Worm (Caenorhabditis elegans) whole organism, mixed stage, embryonic: ENCODE measurements around the gene vha-8.

Source experiments
- M03D4.4 ChIP-seq: sonication (generic microtip); optimal IDR thresholded peaks from 2 replicates; lab custom pipeline; 2017; ENCODE audit warnings: mild to moderate bottlenecking, missing genetic modification characterization, missing compliant biosample characterization
- bed-3 ChIP-seq: fragments of 200-800 bp; sonication (Bioruptor generic); optimal IDR thresholded peaks from 3 replicates; lab custom pipeline; 2018; ENCODE audit warnings: mild to moderate bottlenecking, missing genetic modification characterization, moderate library complexity, missing compliant biosample characterization
- blmp-1 ChIP-seq: fragments of 150-350 bp; optimal IDR thresholded peaks from 2 replicates; lab custom pipeline; 2014; ENCODE audit warnings: missing biosample characterization, missing genetic modification characterization
- ceh-39 ChIP-seq: fragments of 150-350 bp; optimal IDR thresholded peaks from 2 replicates; lab custom pipeline; 2014; ENCODE audit warnings: missing biosample characterization, missing genetic modification characterization
- ceh-43 ChIP-seq: fragments of 200-800 bp; sonication (Bioruptor generic); optimal IDR thresholded peaks from 2 replicates; lab custom pipeline; 2018; ENCODE audit warnings: mild to moderate bottlenecking, missing genetic modification characterization, moderate library complexity, missing compliant biosample characterization
- ceh-83 ChIP-seq: fragments of 200-800 bp; sonication (Bioruptor generic); optimal IDR thresholded peaks from 2 replicates; lab custom pipeline; 2018; ENCODE audit warnings: mild to moderate bottlenecking, missing genetic modification characterization, missing compliant biosample characterization
- cnd-1 ChIP-seq: fragments of 200-800 bp; sonication (Bioruptor generic); optimal IDR thresholded peaks from 2 replicates; lab custom pipeline; 2018; ENCODE audit warnings: mild to moderate bottlenecking, missing genetic modification characterization, missing compliant biosample characterization
- drap-1 ChIP-seq: fragments of 200-800 bp; sonication (Bioruptor generic); optimal IDR thresholded peaks from 3 replicates; lab custom pipeline; 2018; ENCODE audit warnings: mild to moderate bottlenecking, missing genetic modification characterization, missing compliant biosample characterization
- elt-1 ChIP-seq: sonication (generic microtip); optimal IDR thresholded peaks from 2 replicates; lab custom pipeline; 2017; ENCODE audit warnings: missing genetic modification characterization, mild to moderate bottlenecking, missing compliant biosample characterization, antibody characterized with exemption, moderate library complexity, borderline replicate concordance; ENCODE audit not compliant: insufficient read depth
- elt-3 ChIP-seq: fragments of 150-350 bp; optimal IDR thresholded peaks from 2 replicates; lab custom pipeline; 2014; ENCODE audit warnings: missing biosample characterization, missing genetic modification characterization
- flh-1 ChIP-seq: fragments of 200-800 bp; sonication (Bioruptor generic); optimal IDR thresholded peaks from 2 replicates; lab custom pipeline; 2018; ENCODE audit warnings: mild to moderate bottlenecking, missing genetic modification characterization, moderate library complexity, missing compliant biosample characterization
- ham-2 ChIP-seq: fragments of 200-800 bp; sonication (Bioruptor generic); optimal IDR thresholded peaks from 2 replicates; lab custom pipeline; 2018; ENCODE audit warnings: mild to moderate bottlenecking, missing genetic modification characterization, missing compliant biosample characterization
- hlh-1 ChIP-seq: fragments of 150-350 bp; optimal IDR thresholded peaks from 2 replicates; lab custom pipeline; 2014; ENCODE audit warnings: missing biosample characterization, missing genetic modification reagents, missing genetic modification characterization
- lin-13 ChIP-seq: fragments of 150-350 bp; optimal IDR thresholded peaks from 2 replicates; lab custom pipeline; 2014; ENCODE audit warnings: missing biosample characterization, missing genetic modification characterization
- lin-32 ChIP-seq: fragments of 200-800 bp; sonication (Bioruptor generic); optimal IDR thresholded peaks from 2 replicates; lab custom pipeline; 2018; ENCODE audit warnings: mild to moderate bottlenecking, missing genetic modification characterization, missing compliant biosample characterization
- lsy-2 ChIP-seq: fragments of 150-350 bp; optimal IDR thresholded peaks from 2 replicates; lab custom pipeline; 2014; ENCODE audit warnings: missing biosample characterization, missing genetic modification characterization
- mab-5 ChIP-seq: fragments of 150-350 bp; optimal IDR thresholded peaks from 2 replicates; lab custom pipeline; 2014; ENCODE audit warnings: missing biosample characterization, missing genetic modification characterization
- mep-1 ChIP-seq: fragments of 150-350 bp; optimal IDR thresholded peaks from 2 replicates; lab custom pipeline; 2017; ENCODE audit warnings: missing biosample characterization, missing genetic modification reagents, missing genetic modification characterization, inconsistent platforms
- mls-2 ChIP-seq: sonication (generic microtip); optimal IDR thresholded peaks from 2 replicates; lab custom pipeline; 2016; ENCODE audit warnings: mild to moderate bottlenecking, missing genetic modification characterization, moderate library complexity, missing compliant biosample characterization
- nhr-12 ChIP-seq: fragments of 150-350 bp; optimal IDR thresholded peaks from 2 replicates; lab custom pipeline; 2014; ENCODE audit warnings: missing biosample characterization, missing genetic modification characterization
- nhr-2 ChIP-seq: fragments of 150-350 bp; optimal IDR thresholded peaks from 2 replicates; lab custom pipeline; 2014; ENCODE audit warnings: missing biosample characterization, missing genetic modification characterization
- nhr-237 ChIP-seq: fragments of 150-350 bp; optimal IDR thresholded peaks from 2 replicates; lab custom pipeline; 2014; ENCODE audit warnings: missing biosample characterization, missing genetic modification characterization
- nhr-28 ChIP-seq: fragments of 150-350 bp; optimal IDR thresholded peaks from 2 replicates; lab custom pipeline; 2014; ENCODE audit warnings: missing biosample characterization, missing genetic modification characterization
- nhr-76 ChIP-seq: sonication (generic microtip); optimal IDR thresholded peaks from 2 replicates; lab custom pipeline; 2017; ENCODE audit warnings: missing biosample characterization, missing genetic modification characterization
- pha-4 ChIP-seq: fragments of 150-350 bp; optimal IDR thresholded peaks from 2 replicates; lab custom pipeline; 2018; ENCODE audit warnings: missing biosample characterization, missing genetic modification reagents, missing genetic modification characterization
- sem-2 ChIP-seq: fragments of 200-800 bp; sonication (Bioruptor generic); optimal IDR thresholded peaks from 2 replicates; lab custom pipeline; 2018; ENCODE audit warnings: mild to moderate bottlenecking, missing genetic modification characterization, missing compliant biosample characterization
- snpc-4 ChIP-seq: fragments of 150-350 bp; optimal IDR thresholded peaks from 2 replicates; lab custom pipeline; 2014; ENCODE audit warnings: missing biosample characterization, missing genetic modification characterization
- sptf-1 ChIP-seq: sonication (generic microtip); optimal IDR thresholded peaks from 2 replicates; lab custom pipeline; 2017; ENCODE audit warnings: mild to moderate bottlenecking, missing genetic modification characterization, moderate library complexity, missing compliant biosample characterization
- tbx-8 ChIP-seq: fragments of 200-800 bp; sonication (Bioruptor generic); optimal IDR thresholded peaks from 2 replicates; lab custom pipeline; 2018; ENCODE audit warnings: mild to moderate bottlenecking, missing genetic modification characterization, moderate library complexity, missing compliant biosample characterization
- unc-120 ChIP-seq: sonication (generic microtip); optimal IDR thresholded peaks from 2 replicates; lab custom pipeline; 2017; ENCODE audit warnings: missing genetic modification characterization, missing compliant biosample characterization; ENCODE audit not compliant: poor library complexity, severe bottlenecking
- unc-39 ChIP-seq: fragments of 150-350 bp; optimal IDR thresholded peaks from 2 replicates; lab custom pipeline; 2014; ENCODE audit warnings: missing biosample characterization, missing genetic modification characterization
- unc-62 ChIP-seq: fragments of 150-350 bp; optimal IDR thresholded peaks from 2 replicates; lab custom pipeline; 2014; ENCODE audit warnings: missing biosample characterization, missing genetic modification reagents, missing genetic modification characterization
- zip-8 ChIP-seq: fragments of 150-350 bp; optimal IDR thresholded peaks from 2 replicates; lab custom pipeline; 2014; ENCODE audit warnings: missing biosample characterization, missing genetic modification characterization
- ztf-11 ChIP-seq: fragments of 150-350 bp; optimal IDR thresholded peaks from 2 replicates; lab custom pipeline; 2014; ENCODE audit warnings: missing biosample characterization, missing genetic modification characterization

The vha-8 gene

ce11 chrIV:6747083-6747482, 43.8 kb upstream of the vha-8 start:
- TF ChIP-seq elt-3 (tag; lab: Kevin White, UChicago) (no peak), lsy-2 (no peak)

- no peak for TF ChIP-seq lsy-2
- peak; percentile 14 for TF ChIP-seq unc-120 (tag; lab: Kevin White, UChicago)
- TF ChIP-seq mep-1 = peak; percentile 5
- no peak for TF ChIP-seq lin-13 (tag; lab: Kevin White, UChicago)
Observed at ce11 chrIV:6747652-6748051, 43.2 kb upstream of the vha-8 start.

DNA sequence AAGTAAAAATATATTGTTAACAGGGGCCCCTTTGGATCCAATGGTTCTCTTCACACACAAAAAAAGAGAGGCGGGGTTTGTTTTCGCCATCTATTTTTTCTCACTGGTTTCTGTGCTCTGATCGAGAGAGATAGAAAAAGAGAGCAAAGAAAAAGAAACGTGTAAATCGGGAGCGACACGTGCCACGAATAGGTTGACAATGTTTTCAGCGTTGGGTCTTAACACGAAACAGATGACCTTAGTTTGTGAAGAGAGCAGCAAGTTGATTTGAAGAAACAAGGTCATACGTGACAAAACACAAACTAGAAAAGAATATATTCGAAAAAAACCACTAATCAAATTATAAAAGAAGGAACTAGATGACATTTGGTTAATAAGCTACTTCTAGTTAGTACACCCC, 42.4 kb upstream of the vha-8 start, which contains the start of gene lin-45:
lin-45 (minus strand) TSS at position 82 of the 400 bp plus-strand sequence.
- no peak for TF ChIP-seq drap-1 (GFP tag; lab: Kevin White, UChicago)
- TF ChIP-seq lsy-2 = no peak
- TF ChIP-seq zip-8 (tag; lab: Kevin White, UChicago) = no peak
- no peak for TF ChIP-seq unc-62 (GFP tag; lab: Kevin White, UChicago)
- no peak for TF ChIP-seq lin-13 (tag; lab: Kevin White, UChicago)
- no peak for TF ChIP-seq ham-2 (GFP tag; lab: Kevin White, UChicago)
- TF ChIP-seq blmp-1 (tag; lab: Kevin White, UChicago) = no peak
- no peak for TF ChIP-seq tbx-8 (GFP tag; lab: Kevin White, UChicago)
- no peak for TF ChIP-seq sptf-1 (tag; lab: Kevin White, UChicago)

ce11 chrIV:6750117-6750516, 40.8 kb upstream of the vha-8 start:
- TF ChIP-seq unc-62 (GFP tag; lab: Kevin White, UChicago) = peak; percentile 26
- TF ChIP-seq elt-3 (tag; lab: Kevin White, UChicago) = no peak

ce11 chrIV:6751213-6751612, 39.7 kb upstream of the vha-8 start:
- no peak for TF ChIP-seq ceh-39 (tag; lab: Kevin White, UChicago)
- no peak for TF ChIP-seq M03D4.4 (tag; lab: Kevin White, UChicago)
- TF ChIP-seq ham-2 (GFP tag; lab: Kevin White, UChicago) = no peak
- TF ChIP-seq nhr-237 (tag; lab: Kevin White, UChicago) = no peak
- TF ChIP-seq ceh-43 (GFP tag; lab: Kevin White, UChicago) = no peak
- TF ChIP-seq blmp-1 (tag; lab: Kevin White, UChicago) = no peak
- TF ChIP-seq sem-2 (GFP tag; lab: Kevin White, UChicago) = no peak
- TF ChIP-seq nhr-12 (tag; lab: Kevin White, UChicago) = no peak
- no peak for TF ChIP-seq pha-4 (tag; lab: Kevin White, UChicago)
- no peak for TF ChIP-seq cnd-1
- no peak for TF ChIP-seq nhr-76 (tag; lab: Kevin White, UChicago)
- no peak for TF ChIP-seq sptf-1 (tag; lab: Kevin White, UChicago)
- TF ChIP-seq elt-3 (tag; lab: Kevin White, UChicago) = no peak
- TF ChIP-seq elt-1 (tag; lab: Kevin White, UChicago) = no peak
- TF ChIP-seq mls-2 (tag; lab: Kevin White, UChicago) = no peak
- no peak for TF ChIP-seq hlh-1 (tag; lab: Kevin White, UChicago)
- no peak for TF ChIP-seq ztf-11 (tag; lab: Kevin White, UChicago)
- TF ChIP-seq lin-32 (GFP tag; lab: Kevin White, UChicago) = no peak
- no peak for TF ChIP-seq tbx-8 (GFP tag; lab: Kevin White, UChicago)

DNA sequence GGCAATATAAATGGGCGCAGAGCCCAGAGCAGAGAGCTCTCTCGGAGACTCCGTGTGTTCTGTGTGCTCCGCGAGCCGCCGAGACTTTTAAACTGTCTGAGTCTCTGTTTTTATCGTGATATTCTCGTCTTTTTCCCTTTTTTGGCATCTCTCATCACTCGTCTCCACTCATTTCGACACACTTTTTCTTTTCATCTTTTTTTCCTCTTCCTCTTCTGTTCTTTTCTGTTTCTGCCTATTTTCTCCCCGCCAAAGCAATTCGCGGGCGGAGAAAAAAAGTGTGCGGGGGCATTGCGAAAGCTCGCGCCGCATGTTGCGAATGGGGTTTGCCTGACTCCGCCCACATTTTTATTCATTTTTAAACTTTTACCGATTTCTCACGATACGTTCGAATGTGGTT, 34.5 kb upstream of the vha-8 start:
- peak; percentile 44 for TF ChIP-seq sem-2 (GFP tag; lab: Kevin White, UChicago)
- peak; percentile 17 for TF ChIP-seq nhr-2 (tag; lab: Kevin White, UChicago)
- peak; percentile 36 for TF ChIP-seq nhr-28
- peak; percentile 70 for TF ChIP-seq tbx-8 (GFP tag; lab: Kevin White, UChicago)
- no peak for TF ChIP-seq ceh-39 (tag; lab: Kevin White, UChicago)
- TF ChIP-seq unc-120 (tag; lab: Kevin White, UChicago) = peak; percentile 95
- peak; percentile 69 for TF ChIP-seq bed-3 (GFP tag; lab: Kevin White, UChicago)
- peak; percentile 86 for TF ChIP-seq drap-1 (GFP tag; lab: Kevin White, UChicago)
- TF ChIP-seq ceh-43 (GFP tag; lab: Kevin White, UChicago) = peak; percentile 83
- no peak for TF ChIP-seq nhr-12 (tag; lab: Kevin White, UChicago)
- no peak for TF ChIP-seq snpc-4 (tag; lab: Kevin White, UChicago)
- peak; percentile 65 for TF ChIP-seq nhr-237 (tag; lab: Kevin White, UChicago)
- TF ChIP-seq mls-2 (tag; lab: Kevin White, UChicago) = peak; percentile 94
- peak; percentile 78 for TF ChIP-seq ham-2 (GFP tag; lab: Kevin White, UChicago)
- no peak for TF ChIP-seq unc-39 (tag; lab: Kevin White, UChicago)
- peak; percentile 67 for TF ChIP-seq lsy-2
- peak; percentile 65 for TF ChIP-seq ztf-11 (tag; lab: Kevin White, UChicago)
- TF ChIP-seq sptf-1 (tag; lab: Kevin White, UChicago) = peak; percentile 92
- TF ChIP-seq unc-62 (GFP tag; lab: Kevin White, UChicago) = no peak
- TF ChIP-seq flh-1 = peak; percentile 8
- peak; percentile 85 for TF ChIP-seq mep-1
- TF ChIP-seq lin-13 (tag; lab: Kevin White, UChicago) = peak; percentile 74
- peak; percentile 56 for TF ChIP-seq elt-1 (tag; lab: Kevin White, UChicago)
- peak; percentile 18 for TF ChIP-seq mab-5 (tag; lab: Kevin White, UChicago)
- TF ChIP-seq hlh-1 (tag; lab: Kevin White, UChicago) = peak; percentile 77
- TF ChIP-seq nhr-76 (tag; lab: Kevin White, UChicago) = no peak
- TF ChIP-seq pha-4 (tag; lab: Kevin White, UChicago) = peak; percentile 64
- TF ChIP-seq zip-8 (tag; lab: Kevin White, UChicago) = no peak
- peak; percentile 85 for TF ChIP-seq M03D4.4 (tag; lab: Kevin White, UChicago)
- TF ChIP-seq blmp-1 (tag; lab: Kevin White, UChicago) = peak; percentile 81
- TF ChIP-seq elt-3 (tag; lab: Kevin White, UChicago) = peak; percentile 13
- peak; percentile 76 for TF ChIP-seq ceh-83
